Fruit fly (Drosophila melanogaster) whole organism, prepupa: ENCODE measurements around the gene Tpr2.

Experiments
- Blimp-1 ChIP-seq: fragments of 200-800 bp; sonication (Bioruptor generic); optimal IDR thresholded peaks from 3 replicates; lab custom pipeline; 2017; ENCODE audit warnings: missing biosample characterization, missing genetic modification characterization, mild to moderate bottlenecking, moderate library complexity, missing genetic modification reagents
- CG10631 ChIP-seq: fragments of 200-800 bp; sonication (Bioruptor generic); optimal IDR thresholded peaks from 2 replicates; lab custom pipeline; 2016; ENCODE audit warnings: missing biosample characterization, missing genetic modification characterization
- CG11294 ChIP-seq: fragments of 200-800 bp; sonication (Bioruptor generic); IDR thresholded peaks from 2 replicates; pipeline ENCODE4 v1.3.6; 2022; ENCODE audit warnings: missing biosample characterization, missing genetic modification characterization
- CG11762 ChIP-seq: fragments of 200-800 bp; sonication (Bioruptor generic); optimal IDR thresholded peaks from 3 replicates; lab custom pipeline; 2016; ENCODE audit warnings: missing biosample characterization, missing genetic modification characterization; ENCODE audit not compliant: insufficient read depth
- CG15336 ChIP-seq: fragments of 200-800 bp; sonication (Bioruptor generic); IDR thresholded peaks from 2 replicates; pipeline ENCODE4 v1.3.6; 2022; ENCODE audit warnings: missing biosample characterization, missing genetic modification characterization
- CG1621 ChIP-seq: fragments of 200-800 bp; sonication (Bioruptor generic); optimal IDR thresholded peaks from 3 replicates; lab custom pipeline; 2018; ENCODE audit warnings: missing biosample characterization, mild to moderate bottlenecking, missing genetic modification characterization
- CG16779 ChIP-seq: fragments of 200-800 bp; sonication (Bioruptor generic); optimal IDR thresholded peaks from 3 replicates; lab custom pipeline; 2017; ENCODE audit warnings: missing biosample characterization, mild to moderate bottlenecking, missing genetic modification characterization
- CG3032 ChIP-seq: fragments of 200-800 bp; optimal IDR thresholded peaks from 2 replicates; lab custom pipeline; 2019; ENCODE audit warnings: missing biosample characterization, mild to moderate bottlenecking, missing genetic modification characterization, moderate library complexity
- CG31627 ChIP-seq: fragments of 200-800 bp; sonication (Bioruptor generic); optimal IDR thresholded peaks from 3 replicates; lab custom pipeline; 2016; ENCODE audit warnings: missing biosample characterization, missing genetic modification characterization
- CG34406 ChIP-seq: fragments of 200-800 bp; sonication (Bioruptor generic); optimal IDR thresholded peaks from 3 replicates; lab custom pipeline; 2016; ENCODE audit warnings: missing biosample characterization, missing genetic modification characterization
- CG3919 ChIP-seq: fragments of 200-800 bp; sonication (Bioruptor generic); optimal IDR thresholded peaks from 3 replicates; lab custom pipeline; 2016; ENCODE audit warnings: missing biosample characterization, missing genetic modification characterization
- CG4318 ChIP-seq: fragments of 200-800 bp; sonication (Bioruptor generic); optimal IDR thresholded peaks from 3 replicates; lab custom pipeline; 2017; ENCODE audit warnings: missing biosample characterization, mild to moderate bottlenecking, missing genetic modification characterization
- CG6276 ChIP-seq: fragments of 200-800 bp; sonication (Bioruptor generic); optimal IDR thresholded peaks from 2 replicates; lab custom pipeline; 2017; ENCODE audit warnings: missing biosample characterization, mild to moderate bottlenecking, missing genetic modification characterization
- CG6792 ChIP-seq: fragments of 200-800 bp; sonication (Bioruptor generic); optimal IDR thresholded peaks from 3 replicates; lab custom pipeline; 2016; ENCODE audit warnings: missing biosample characterization, missing genetic modification characterization
- CG6808 ChIP-seq: fragments of 200-800 bp; sonication (Bioruptor generic); optimal IDR thresholded peaks from 3 replicates; lab custom pipeline; 2017; ENCODE audit warnings: missing biosample characterization, missing genetic modification characterization, mild to moderate bottlenecking, moderate library complexity, missing genetic modification reagents
- CG6854 ChIP-seq: fragments of 200-800 bp; sonication (Bioruptor generic); optimal IDR thresholded peaks from 2 replicates; lab custom pipeline; 2017; ENCODE audit warnings: missing biosample characterization, mild to moderate bottlenecking, missing genetic modification characterization
- CG7368 ChIP-seq: fragments of 200-800 bp; sonication (Bioruptor generic); optimal IDR thresholded peaks from 3 replicates; lab custom pipeline; 2016; ENCODE audit warnings: missing biosample characterization, missing genetic modification characterization
- CG8319 ChIP-seq: fragments of 200-800 bp; sonication (Bioruptor generic); optimal IDR thresholded peaks from 3 replicates; lab custom pipeline; 2016; ENCODE audit warnings: missing biosample characterization, missing genetic modification characterization
- Eip75B ChIP-seq: fragments of 200-800 bp; sonication (Bioruptor generic); optimal IDR thresholded peaks from 3 replicates; lab custom pipeline; 2016; ENCODE audit warnings: missing biosample characterization, missing genetic modification characterization
- Eip78C ChIP-seq: fragments of 200-800 bp; sonication (Bioruptor generic); peaks from one replicate; lab custom pipeline; 2016; ENCODE audit warnings: missing biosample characterization, missing genetic modification characterization
- Eip93F ChIP-seq: fragments of 200-800 bp; sonication (Bioruptor generic); optimal IDR thresholded peaks from 2 replicates; lab custom pipeline; 2016; ENCODE audit warnings: missing biosample characterization, mild to moderate bottlenecking, missing genetic modification characterization
- Ets21C ChIP-seq: fragments of 200-800 bp; sonication (Bioruptor generic); optimal IDR thresholded peaks from 3 replicates; lab custom pipeline; 2016; ENCODE audit warnings: missing biosample characterization, missing genetic modification characterization
- Hr38 ChIP-seq: sonication (Bioruptor generic); optimal IDR thresholded peaks from 2 replicates; lab custom pipeline; 2016; ENCODE audit warnings: missing biosample characterization, missing genetic modification characterization
- Hr39 ChIP-seq: fragments of 200-800 bp; sonication (Bioruptor generic); optimal IDR thresholded peaks from 2 replicates; lab custom pipeline; 2016; ENCODE audit warnings: missing biosample characterization, missing genetic modification characterization
- Hr4 ChIP-seq: fragments of 200-800 bp; sonication (Bioruptor generic); optimal IDR thresholded peaks from 3 replicates; lab custom pipeline; 2016; ENCODE audit warnings: missing biosample characterization, missing genetic modification characterization
- Lpt ChIP-seq: fragments of 200-800 bp; sonication (Bioruptor generic); optimal IDR thresholded peaks from 3 replicates; lab custom pipeline; 2016; ENCODE audit warnings: missing biosample characterization, missing genetic modification characterization
- Smox ChIP-seq: fragments of 200-800 bp; sonication (Bioruptor generic); optimal IDR thresholded peaks from 3 replicates; lab custom pipeline; 2016; ENCODE audit warnings: missing biosample characterization, missing genetic modification characterization
- Sox14 ChIP-seq: fragments of 200-800 bp; sonication (Bioruptor generic); optimal IDR thresholded peaks from 3 replicates; lab custom pipeline; 2016; ENCODE audit warnings: missing biosample characterization, missing genetic modification characterization
- Sox15 ChIP-seq: fragments of 200-800 bp; sonication (Bioruptor generic); optimal IDR thresholded peaks from 3 replicates; lab custom pipeline; 2016; ENCODE audit warnings: missing biosample characterization, missing genetic modification characterization
- acj6 ChIP-seq: fragments of 200-800 bp; sonication (Bioruptor generic); optimal IDR thresholded peaks from 3 replicates; lab custom pipeline; 2016; ENCODE audit warnings: missing biosample characterization, missing genetic modification characterization
- cyc ChIP-seq: fragments of 200-800 bp; sonication (Bioruptor generic); optimal IDR thresholded peaks from 3 replicates; lab custom pipeline; 2016; ENCODE audit warnings: missing biosample characterization, missing genetic modification characterization
- dac ChIP-seq: fragments of 200-800 bp; sonication (Bioruptor generic); optimal IDR thresholded peaks from 2 replicates; lab custom pipeline; 2017; ENCODE audit warnings: missing biosample characterization, mild to moderate bottlenecking, missing genetic modification characterization
- eg ChIP-seq: fragments of 200-800 bp; sonication (Bioruptor generic); IDR thresholded peaks from 3 replicates; pipeline ENCODE4 v1.3.6; 2022; ENCODE audit warnings: missing biosample characterization, missing genetic modification characterization
- esn ChIP-seq: fragments of 200-800 bp; sonication (Bioruptor generic); optimal IDR thresholded peaks from 2 replicates; lab custom pipeline; 2016; ENCODE audit warnings: missing biosample characterization, mild to moderate bottlenecking, missing genetic modification characterization, moderate library complexity
- fd59A ChIP-seq: fragments of 200-800 bp; sonication (Bioruptor generic); optimal IDR thresholded peaks from 2 replicates; lab custom pipeline; 2017; ENCODE audit warnings: missing biosample characterization, mild to moderate bottlenecking, missing genetic modification characterization, missing genetic modification reagents
- fd85E ChIP-seq: fragments of 200-800 bp; sonication (Bioruptor generic); optimal IDR thresholded peaks from 3 replicates; lab custom pipeline; 2016; ENCODE audit warnings: missing biosample characterization, missing genetic modification characterization
- fkh ChIP-seq: fragments of 200-800 bp; sonication (Bioruptor generic); optimal IDR thresholded peaks from 3 replicates; lab custom pipeline; 2017; ENCODE audit warnings: missing biosample characterization, mild to moderate bottlenecking, missing genetic modification characterization, moderate library complexity
- lz ChIP-seq: fragments of 200-800 bp; sonication (Bioruptor generic); optimal IDR thresholded peaks from 3 replicates; lab custom pipeline; 2016; ENCODE audit warnings: missing biosample characterization, missing genetic modification characterization
- net ChIP-seq: fragments of 200-800 bp; sonication (Bioruptor generic); optimal IDR thresholded peaks from 3 replicates; lab custom pipeline; 2016; ENCODE audit warnings: missing biosample characterization, missing genetic modification characterization
- pdm3 ChIP-seq: fragments of 200-800 bp; sonication (Bioruptor generic); optimal IDR thresholded peaks from 3 replicates; lab custom pipeline; 2016; ENCODE audit warnings: missing biosample characterization, missing genetic modification characterization
- salr ChIP-seq, 2 experiments: fragments of 200-800 bp; sonication (Bioruptor generic); optimal IDR thresholded peaks; 3 replicates each; lab custom pipeline; 2016 to 2018; ENCODE audit warnings: missing biosample characterization in 2 of 2, missing genetic modification characterization in 2 of 2, mild to moderate bottlenecking in 1 of 2
- spab ChIP-seq: fragments of 200-800 bp; sonication (Bioruptor generic); optimal IDR thresholded peaks from 2 replicates; lab custom pipeline; 2017; ENCODE audit warnings: missing biosample characterization, mild to moderate bottlenecking, missing genetic modification characterization, missing genetic modification reagents
- ss ChIP-seq, 2 experiments: fragments of 200-800 bp; sonication (Bioruptor generic); optimal IDR thresholded peaks; 2 replicates in 1 of 2; 3 replicates in 1 of 2; lab custom pipeline; 2017 to 2018; ENCODE audit warnings: mild to moderate bottlenecking in 2 of 2, missing biosample characterization in 2 of 2, missing genetic modification characterization in 2 of 2, moderate library complexity in 1 of 2
- svp ChIP-seq: fragments of 200-800 bp; sonication (Bioruptor generic); peaks from one replicate; lab custom pipeline; 2016; ENCODE audit warnings: missing biosample characterization, missing genetic modification characterization
- topi ChIP-seq: fragments of 200-800 bp; sonication (Bioruptor generic); optimal IDR thresholded peaks from 3 replicates; lab custom pipeline; 2016; ENCODE audit warnings: missing biosample characterization, missing genetic modification characterization
- vri ChIP-seq: fragments of 200-800 bp; sonication (Bioruptor generic); optimal IDR thresholded peaks from 3 replicates; lab custom pipeline; 2016; ENCODE audit warnings: missing biosample characterization, mild to moderate bottlenecking, missing genetic modification characterization

Tpr2 gene

DNA sequence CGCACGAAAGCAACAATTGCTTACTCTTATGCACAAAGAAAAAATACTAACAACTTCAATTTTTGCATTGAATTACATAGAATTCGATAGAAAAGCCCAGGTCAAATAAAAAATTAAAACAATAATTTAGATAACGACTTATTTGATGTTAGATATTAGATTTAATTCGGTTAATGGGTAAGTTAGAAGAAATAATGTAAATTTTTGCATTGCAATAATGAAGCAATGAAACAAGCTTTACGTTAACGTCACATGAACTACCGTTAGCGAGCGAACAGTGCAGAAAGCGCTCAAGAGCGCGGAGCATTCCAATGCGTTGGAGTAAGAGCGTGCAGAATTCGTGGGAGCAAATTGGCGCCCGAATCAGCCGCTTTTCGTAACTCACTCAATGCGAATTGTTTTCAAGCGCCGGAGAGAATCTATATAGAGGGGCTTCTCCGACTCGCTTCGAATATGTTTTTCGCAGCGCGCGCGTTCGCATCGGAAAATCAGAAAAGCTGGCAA is 53.3 kb downstream of the Tpr2 start, which contains the start of gene mtgo (continued):
- no peak for TF ChIP-seq topi
- peak; percentile 85 for TF ChIP-seq Hr4 (GFP tag; lab: Kevin White, UChicago)
- TF ChIP-seq CG3919 (GFP tag; lab: Kevin White, UChicago) = peak; percentile 36
- peak; percentile 18 for TF ChIP-seq CG8319 (GFP tag; lab: Kevin White, UChicago)
- TF ChIP-seq acj6 (GFP tag; lab: Kevin White, UChicago) = peak; percentile 33
- peak; percentile 0 for TF ChIP-seq CG6792 (GFP tag; lab: Kevin White, UChicago)
- no peak for TF ChIP-seq fd59A (GFP tag; lab: Kevin White, UChicago)
- TF ChIP-seq CG10631 = peak; percentile 36
- TF ChIP-seq ss (GFP tag; optimal IDR thresholded peaks at IDR 0.05; lab: Kevin White, UChicago) = no peak
- peak; percentile 74 for TF ChIP-seq CG3032 (tag; lab: Kevin White, UChicago)
- no peak for TF ChIP-seq vri (GFP tag; lab: Kevin White, UChicago)
- peak; percentile 46 for TF ChIP-seq Sox14 (GFP tag; lab: Kevin White, UChicago)
- peak; percentile 54 for TF ChIP-seq spab (GFP tag; lab: Kevin White, UChicago)
- peak; percentile 42 for TF ChIP-seq CG7368
- TF ChIP-seq cyc = no peak
- TF ChIP-seq salr (GFP tag; optimal IDR thresholded peaks at IDR 0.05; lab: Kevin White, UChicago) = peak in 1 of 2 experiments; percentile 38
- TF ChIP-seq CG1621 = no peak
- peak; percentile 33 for TF ChIP-seq net (GFP tag; lab: Kevin White, UChicago)
- TF ChIP-seq Ets21C (GFP tag; lab: Kevin White, UChicago) = no peak
- TF ChIP-seq CG6854 (GFP tag; lab: Kevin White, UChicago) = peak; percentile 4
- TF ChIP-seq Eip78C (GFP tag; lab: Kevin White, UChicago) = peak; percentile 79

- TF ChIP-seq Hr4 (GFP tag; lab: Kevin White, UChicago) (peak; percentile 96), svp (peak; percentile 91), Lpt (GFP tag; lab: Kevin White, UChicago) (peak; percentile 94), net (GFP tag; lab: Kevin White, UChicago) (peak; percentile 91), eg (GFP tag; lab: Robert Waterston, UW) (peak; percentile 95), CG6808 (GFP tag; lab: Kevin White, UChicago) (peak; percentile 53), Sox14 (GFP tag; lab: Kevin White, UChicago) (peak; percentile 88), acj6 (GFP tag; lab: Kevin White, UChicago) (peak; percentile 77), Eip93F (GFP tag; lab: Kevin White, UChicago) (peak; percentile 68), CG6792 (GFP tag; lab: Kevin White, UChicago) (peak; percentile 70), fd59A (GFP tag; lab: Kevin White, UChicago) (peak; percentile 45), CG15336 (GFP tag; lab: Robert Waterston, UW) (peak; percentile 95), salr (GFP tag; optimal IDR thresholded peaks at IDR 0.05; lab: Kevin White, UChicago) (peak; percentile 30 to 87), CG11762 (GFP tag; lab: Kevin White, UChicago) (peak; percentile 82), Sox15 (GFP tag; lab: Kevin White, UChicago) (peak; percentile 49), lz (GFP tag; lab: Kevin White, UChicago) (peak; percentile 83), esn (peak; percentile 85), CG31627 (peak; percentile 81), pdm3 (peak; percentile 88), ss (GFP tag; optimal IDR thresholded peaks at IDR 0.05; lab: Kevin White, UChicago) (peak; percentile 43 to 60), dac (GFP tag; lab: Kevin White, UChicago) (peak; percentile 93), CG4318 (peak; percentile 91), Eip78C (GFP tag; lab: Kevin White, UChicago) (peak; percentile 95), CG34406 (GFP tag; lab: Kevin White, UChicago) (peak; percentile 72), CG11294 (peak; percentile 82), Hr39 (GFP tag; lab: Kevin White, UChicago) (peak; percentile 78), vri (GFP tag; lab: Kevin White, UChicago) (peak; percentile 71), fkh (peak; percentile 14), CG6854 (GFP tag; lab: Kevin White, UChicago) (peak; percentile 65), CG3032 (tag; lab: Kevin White, UChicago) (peak; percentile 53), CG7368 (peak; percentile 55), CG16779 (tag; lab: Kevin White, UChicago) (peak; percentile 79), Hr38 (peak; percentile 4), Eip75B (GFP tag; lab: Kevin White, UChicago) (peak; percentile 85), CG3919 (GFP tag; lab: Kevin White, UChicago) (peak; percentile 90), CG6276 (GFP tag; lab: Kevin White, UChicago) (peak; percentile 93), cyc (peak; percentile 78), Smox (GFP tag; lab: Kevin White, UChicago) (peak; percentile 81), Blimp-1 (peak; percentile 52), CG1621 (peak; percentile 33), fd85E (GFP tag; lab: Kevin White, UChicago) (no peak), CG10631 (peak; percentile 82)
Observed at dm6 chr2L:16545772-16546171, 54.4 kb downstream of the Tpr2 start.
